Fruit fly (Drosophila melanogaster): Measurements from ENCODE around the gene Snx21.

Gene Snx21

DNA sequence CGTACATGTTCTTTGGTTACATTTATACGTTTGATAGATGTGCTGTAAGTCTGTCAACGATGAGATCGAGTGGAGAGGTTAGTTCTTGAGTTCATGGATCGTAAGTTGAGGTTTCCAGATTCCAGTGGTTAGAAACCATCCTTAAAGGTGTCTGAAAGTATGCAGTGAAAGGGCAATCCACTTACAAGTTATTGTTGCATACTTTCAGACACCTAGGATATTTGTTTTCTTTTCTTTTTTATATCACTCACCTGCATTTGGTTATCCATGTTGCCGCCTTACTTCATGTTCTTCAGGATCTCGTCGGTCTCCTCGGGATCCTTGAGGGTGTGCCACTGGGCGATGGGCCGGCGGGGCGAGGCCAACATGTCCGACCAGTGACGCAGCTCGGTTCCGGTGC, 17.3 kb upstream of the Snx21 start:
- no peak for TF ChIP-seq EcR (GFP tag; optimal IDR thresholded peaks at IDR 0.05)
- no peak for TF ChIP-seq CG34367 (tag; optimal IDR thresholded peaks at IDR 0.05)
- TF ChIP-seq CG15710 (tag; optimal IDR thresholded peaks at IDR 0.05): no peak

DNA sequence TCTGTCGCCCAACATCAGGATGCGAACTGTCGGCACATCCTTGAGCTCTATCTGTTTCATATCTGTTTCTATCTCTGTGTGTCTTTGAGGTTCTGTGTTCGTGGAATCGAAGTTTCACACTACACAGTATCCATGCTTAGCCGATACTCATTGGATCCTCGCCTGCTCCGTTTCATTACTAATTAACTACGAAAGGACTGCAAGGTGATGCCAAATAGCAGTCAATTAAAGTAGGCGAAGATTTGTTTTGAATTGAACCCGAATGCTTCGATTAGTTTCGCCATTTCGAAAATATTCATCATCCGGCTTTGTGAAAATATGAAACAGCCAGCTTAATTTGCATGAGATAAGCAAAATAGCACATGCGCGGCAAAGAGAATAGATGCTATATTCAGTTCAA, 6.2 kb upstream of the Snx21 start, which contains the start of gene CG15399:
Gene CG15399, minus strand, starts transcription at position 101 of the 400 bp plus-strand sequence.
- TF ChIP-seq CG15710 (tag; optimal IDR thresholded peaks at IDR 0.05) (no peak), CG10348 (GFP tag; IDR thresholded peaks at IDR 0.05) (no peak), CG4496 (GFP tag; IDR thresholded peaks at IDR 0.05) (no peak), CG32121 (GFP tag; IDR thresholded peaks at IDR 0.05) (no peak), CG9948 (tag; optimal IDR thresholded peaks at IDR 0.05) (no peak), CG17806 (tag; optimal IDR thresholded peaks at IDR 0.05) (no peak), CG14655 (GFP tag; optimal IDR thresholded peaks at IDR 0.05) (no peak), Pif1A (GFP tag; optimal IDR thresholded peaks at IDR 0.05) (no peak)

DNA sequence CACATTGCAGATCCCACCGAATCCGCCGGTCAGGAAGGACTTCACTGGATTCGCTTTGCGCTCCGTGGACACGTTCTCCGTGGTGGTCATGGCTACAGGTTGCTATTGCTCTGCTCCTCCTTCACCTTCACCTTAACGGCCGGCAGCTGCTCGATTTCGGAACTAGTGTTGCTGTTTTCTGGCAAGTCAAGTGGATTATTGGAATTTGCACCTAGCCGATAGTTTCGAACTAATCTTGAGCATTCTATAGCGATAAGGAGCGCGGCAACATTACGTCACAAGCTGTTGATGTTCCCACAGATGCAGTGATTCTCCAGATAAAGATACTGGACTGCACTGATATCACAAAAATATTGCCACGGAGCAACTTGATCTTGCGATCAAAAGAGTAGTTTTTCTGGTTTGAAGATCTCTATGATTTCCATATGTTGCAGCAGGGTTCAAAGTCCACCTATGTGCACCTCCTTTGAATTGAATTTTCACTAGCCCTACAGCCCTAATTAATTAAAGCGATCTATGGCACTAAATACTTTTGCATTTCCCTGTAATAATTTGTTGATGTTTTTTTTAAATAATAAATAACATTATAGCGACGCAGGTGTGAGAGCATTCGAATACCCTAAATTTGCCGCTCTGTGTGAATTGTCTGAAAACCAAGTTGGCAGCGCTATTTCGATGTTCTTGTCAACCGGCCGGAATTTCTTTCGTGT, 4.2 kb upstream of the Snx21 start, which contains the start of the genes colt and HINT1:
Gene colt, minus strand, starts transcription at position 594 of the 710 bp plus-strand sequence.
Gene HINT1, plus strand, starts transcription at position 660 of the 710 bp plus-strand sequence.
- peak; percentile 88 for TF ChIP-seq CG14655 (GFP tag; optimal IDR thresholded peaks at IDR 0.05)
- TF ChIP-seq D1 (tag; optimal IDR thresholded peaks at IDR 0.05): no peak
- peak; percentile 82 for TF ChIP-seq CG34367 (tag; optimal IDR thresholded peaks at IDR 0.05)
- TF ChIP-seq gl (tag; optimal IDR thresholded peaks at IDR 0.05): peak; percentile 97
- TF ChIP-seq CG4496 (GFP tag; IDR thresholded peaks at IDR 0.05): peak; percentile 78
- peak; percentile 93 for TF ChIP-seq CG13204 (GFP tag; optimal IDR thresholded peaks at IDR 0.05)
- peak; percentile 67; the same call in 1 of the 2 replicates for TF ChIP-seq CG12605 (GFP tag; IDR thresholded peaks at IDR 0.05)
- TF ChIP-seq CG9948 (tag; optimal IDR thresholded peaks at IDR 0.05): peak; percentile 57
- TF ChIP-seq Pif1B (GFP tag; optimal IDR thresholded peaks at IDR 0.05): peak; percentile 87
- peak; percentile 66 for TF ChIP-seq CG17806 (tag; optimal IDR thresholded peaks at IDR 0.05)
- no peak for TF ChIP-seq CG10348 (GFP tag; IDR thresholded peaks at IDR 0.05)
- peak; percentile 73 for TF ChIP-seq Snoo (tag; optimal IDR thresholded peaks at IDR 0.05)
- TF ChIP-seq CG8301 (tag; optimal IDR thresholded peaks at IDR 0.05): peak; percentile 82
- TF ChIP-seq Pif1A (GFP tag; optimal IDR thresholded peaks at IDR 0.05): peak; percentile 91
- no peak for TF ChIP-seq rn (GFP tag; IDR thresholded peaks at IDR 0.05)
- peak; percentile 16; the same call in 1 of the 3 replicates for TF ChIP-seq fd96Ca (GFP tag; IDR thresholded peaks at IDR 0.05)
- peak; percentile 51 for TF ChIP-seq CG15710 (tag; optimal IDR thresholded peaks at IDR 0.05)
- peak; percentile 77 for TF ChIP-seq CG8159 (tag; optimal IDR thresholded peaks at IDR 0.05)
- TF ChIP-seq EcR (GFP tag; optimal IDR thresholded peaks at IDR 0.05): peak; percentile 58
- peak; percentile 55 for TF ChIP-seq Ets98B (GFP tag; IDR thresholded peaks at IDR 0.05)
- peak; percentile 48; the same call in 1 of the 2 replicates for TF ChIP-seq CG32121 (GFP tag; IDR thresholded peaks at IDR 0.05)

DNA sequence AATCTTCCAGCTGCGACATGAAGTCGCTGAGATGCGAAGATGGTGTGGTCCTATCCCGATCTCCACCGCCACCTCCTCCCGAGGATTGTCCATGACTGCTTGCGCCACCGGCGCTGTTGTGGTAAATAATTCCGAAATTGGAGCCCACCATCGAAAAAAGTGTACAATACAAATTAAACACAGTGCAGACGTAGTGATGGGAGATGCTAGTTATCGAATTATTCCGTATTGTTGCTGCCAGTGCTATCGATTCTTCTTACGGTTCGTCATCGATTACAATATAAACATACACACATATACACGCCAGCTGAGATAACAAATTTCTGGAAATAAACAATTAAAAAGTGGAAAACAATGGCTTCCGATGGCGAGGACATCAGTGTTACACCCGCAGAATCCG, 2.2 kb upstream of the Snx21 start, which contains the start of the genes Taf10b and Taf10:
Gene Taf10b, minus strand, starts transcription at position 219 of the 400 bp plus-strand sequence.
Gene Taf10, plus strand, starts transcription at position 264 of the 400 bp plus-strand sequence.
- TF ChIP-seq Pif1B (GFP tag; optimal IDR thresholded peaks at IDR 0.05) (no peak), fd96Ca (GFP tag; IDR thresholded peaks at IDR 0.05) (peak; percentile 46; the same call in 1 of the 3 replicates), CG12605 (GFP tag; IDR thresholded peaks at IDR 0.05) (no peak)

DNA sequence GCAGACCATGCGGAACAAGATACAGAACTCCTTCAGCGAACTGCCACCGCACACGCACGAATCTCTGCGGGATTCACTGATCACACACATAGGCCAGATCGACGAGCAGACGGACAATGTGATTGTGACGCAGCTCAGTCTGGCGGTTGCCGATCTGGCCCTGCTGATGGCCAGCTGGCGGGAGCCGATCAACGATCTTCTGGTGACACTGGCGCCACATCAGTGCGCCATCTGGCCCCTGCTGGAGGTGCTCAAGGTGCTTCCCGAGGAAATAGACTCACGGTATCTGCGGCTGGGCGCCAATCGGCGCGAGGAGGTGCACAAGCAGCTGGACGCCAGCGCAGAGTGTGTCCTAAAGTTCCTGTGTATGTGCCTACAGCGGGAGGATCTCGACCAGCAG, 5.2 kb downstream of the Snx21 start:
- TF ChIP-seq CG12605 (GFP tag; IDR thresholded peaks at IDR 0.05): no peak
- TF ChIP-seq CG8159 (tag; optimal IDR thresholded peaks at IDR 0.05): no peak
- no peak for TF ChIP-seq Pif1A (GFP tag; optimal IDR thresholded peaks at IDR 0.05)
- no peak for TF ChIP-seq rn (GFP tag; IDR thresholded peaks at IDR 0.05)
- no peak for TF ChIP-seq CG15710 (tag; optimal IDR thresholded peaks at IDR 0.05)
- TF ChIP-seq CG9948 (tag; optimal IDR thresholded peaks at IDR 0.05): no peak
- no peak for TF ChIP-seq CG4496 (GFP tag; IDR thresholded peaks at IDR 0.05)
- TF ChIP-seq CG34367 (tag; optimal IDR thresholded peaks at IDR 0.05): no peak
- TF ChIP-seq Pif1B (GFP tag; optimal IDR thresholded peaks at IDR 0.05): no peak
- no peak for TF ChIP-seq D1 (tag; optimal IDR thresholded peaks at IDR 0.05)
- no peak for TF ChIP-seq fd96Ca (GFP tag; IDR thresholded peaks at IDR 0.05)
- no peak for TF ChIP-seq CG14655 (GFP tag; optimal IDR thresholded peaks at IDR 0.05)
- TF ChIP-seq CG8301 (tag; optimal IDR thresholded peaks at IDR 0.05): no peak
- TF ChIP-seq CG13204 (GFP tag; optimal IDR thresholded peaks at IDR 0.05): no peak
- no peak for TF ChIP-seq Snoo (tag; optimal IDR thresholded peaks at IDR 0.05)

DNA sequence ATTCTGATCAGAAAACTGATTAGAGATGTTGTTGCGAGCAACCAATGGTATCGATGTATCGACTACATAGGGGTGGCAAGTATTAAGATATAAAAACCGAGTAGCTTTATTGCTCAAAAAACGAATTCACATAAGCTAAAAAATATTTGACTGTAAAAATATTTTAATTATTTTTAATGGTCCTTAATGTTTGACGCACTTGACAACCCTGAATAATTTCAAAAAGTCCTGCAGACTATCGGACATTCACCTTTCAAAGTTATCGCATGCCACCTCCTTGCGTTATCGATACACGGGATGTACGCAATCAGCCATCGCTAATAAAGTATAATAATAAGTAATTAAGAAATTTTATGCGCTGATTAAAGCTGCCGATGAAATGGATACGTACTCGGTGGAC, 5.8 kb downstream of the Snx21 start, which contains the start of the genes HemK2, Snapin and Tnpo-SR:
Gene HemK2, minus strand, starts transcription at position 24 of the 400 bp plus-strand sequence.
Gene Snapin, minus strand, starts transcription at position 24 of the 400 bp plus-strand sequence.
Gene Tnpo-SR, plus strand, starts transcription at position 271 of the 400 bp plus-strand sequence.
- no peak for TF ChIP-seq CG13204 (GFP tag; optimal IDR thresholded peaks at IDR 0.05)
- peak; percentile 89 for TF ChIP-seq Snoo (tag; optimal IDR thresholded peaks at IDR 0.05)
- TF ChIP-seq CG8159 (tag; optimal IDR thresholded peaks at IDR 0.05): peak; percentile 87
- peak; percentile 100 for TF ChIP-seq EcR (GFP tag; optimal IDR thresholded peaks at IDR 0.05)
- peak; percentile 78 for TF ChIP-seq CG8301 (tag; optimal IDR thresholded peaks at IDR 0.05)
- TF ChIP-seq CG14655 (GFP tag; optimal IDR thresholded peaks at IDR 0.05): no peak
- peak; percentile 81 for TF ChIP-seq CG9948 (tag; optimal IDR thresholded peaks at IDR 0.05)
- peak; percentile 88 for TF ChIP-seq rn (GFP tag; IDR thresholded peaks at IDR 0.05)
- TF ChIP-seq CG17806 (tag; optimal IDR thresholded peaks at IDR 0.05): peak; percentile 87
- peak; percentile 64 for TF ChIP-seq CG10348 (GFP tag; IDR thresholded peaks at IDR 0.05)
- TF ChIP-seq CG15710 (tag; optimal IDR thresholded peaks at IDR 0.05): peak; percentile 89
- no peak for TF ChIP-seq D1 (tag; optimal IDR thresholded peaks at IDR 0.05)
- TF ChIP-seq fd96Ca (GFP tag; IDR thresholded peaks at IDR 0.05): peak; percentile 91
- peak; percentile 86 for TF ChIP-seq Pif1A (GFP tag; optimal IDR thresholded peaks at IDR 0.05)
- peak; percentile 86 for TF ChIP-seq Pif1B (GFP tag; optimal IDR thresholded peaks at IDR 0.05)
- TF ChIP-seq Ets98B (GFP tag; IDR thresholded peaks at IDR 0.05): peak; percentile 89
- TF ChIP-seq CG32121 (GFP tag; IDR thresholded peaks at IDR 0.05): peak; percentile 87
- peak; percentile 96 for TF ChIP-seq CG4496 (GFP tag; IDR thresholded peaks at IDR 0.05)
- TF ChIP-seq CG12605 (GFP tag; IDR thresholded peaks at IDR 0.05): peak; percentile 68
- TF ChIP-seq gl (tag; optimal IDR thresholded peaks at IDR 0.05): peak; percentile 27
- peak; percentile 81 for TF ChIP-seq CG34367 (tag; optimal IDR thresholded peaks at IDR 0.05)

All from whole organism, pupa.